Worm (Caenorhabditis elegans): Measurements from ENCODE around the gene nhr-105.

nhr-105 gene

DNA sequence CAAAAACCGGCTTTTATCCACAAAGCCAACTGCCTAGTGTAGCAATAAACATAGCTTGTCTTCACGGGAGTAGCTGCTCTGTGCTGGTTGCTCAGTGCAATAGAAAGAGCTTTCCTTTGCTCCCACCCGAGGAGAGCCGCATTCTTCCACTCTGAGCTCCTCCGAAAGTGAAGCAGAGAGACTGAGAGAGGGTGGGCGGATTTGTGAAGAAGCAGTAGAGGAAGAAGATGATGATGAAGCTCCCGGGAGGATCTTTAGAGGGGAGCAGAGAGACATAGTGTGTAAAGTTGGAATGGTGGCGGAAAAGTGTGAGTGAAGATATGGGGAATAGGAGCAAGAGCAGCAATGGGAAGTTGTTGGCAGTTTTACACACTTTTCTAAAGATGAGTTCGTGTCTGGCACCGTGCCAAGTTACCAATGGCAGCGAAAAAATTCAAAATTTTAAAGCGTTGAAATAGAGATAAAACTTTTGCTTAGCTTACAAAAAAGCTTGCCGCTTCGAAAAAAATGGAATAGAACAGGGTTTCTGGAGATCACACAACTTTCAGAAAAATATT, 48.6 kb downstream of the nhr-105 start, which contains the start of gene ZC477.4:
ZC477.4 (minus strand) TSS at position 276 of the 557 bp plus-strand sequence.
- TF ChIP-seq nhr-11 (tag; optimal IDR thresholded peaks at IDR 0.05), result no peak
- TF ChIP-seq F13H6.1 (tag; optimal IDR thresholded peaks at IDR 0.05), result peak; percentile 19
- TF ChIP-seq elt-2 (tag; optimal IDR thresholded peaks at IDR 0.05), result no peak
- no peak for TF ChIP-seq K02D7.2 (tag; optimal IDR thresholded peaks at IDR 0.05)
- no peak for TF ChIP-seq tbx-7 (tag; optimal IDR thresholded peaks at IDR 0.05)
- peak; percentile 55 for TF ChIP-seq hlh-6 (tag; optimal IDR thresholded peaks at IDR 0.05)
- TF ChIP-seq unc-42 (tag; optimal IDR thresholded peaks at IDR 0.05), result peak; percentile 4
- TF ChIP-seq pros-1 (tag; optimal IDR thresholded peaks at IDR 0.05), result no peak
- TF ChIP-seq nfya-1 (tag; optimal IDR thresholded peaks at IDR 0.05), result peak; percentile 56
- TF ChIP-seq dmd-4 (tag; optimal IDR thresholded peaks at IDR 0.05; ENCODE audit: borderline replicate concordance), result no peak
- TF ChIP-seq elt-4 (tag; optimal IDR thresholded peaks at IDR 0.05), result no peak
- TF ChIP-seq ceh-14 (tag; optimal IDR thresholded peaks at IDR 0.05), result peak; percentile 7
- TF ChIP-seq hlh-8 (tag; optimal IDR thresholded peaks at IDR 0.05), result peak; percentile 19
- no peak for TF ChIP-seq fax-1 (tag; optimal IDR thresholded peaks at IDR 0.05)
- TF ChIP-seq tbx-2 (tag; optimal IDR thresholded peaks at IDR 0.05), result peak; percentile 65
- peak; percentile 7 for TF ChIP-seq ceh-31 (tag; optimal IDR thresholded peaks at IDR 0.05)
- no peak for TF ChIP-seq lim-6 (tag; optimal IDR thresholded peaks at IDR 0.05)
- peak; percentile 77 for TF ChIP-seq rnt-1 (tag; optimal IDR thresholded peaks at IDR 0.05)
- TF ChIP-seq syd-9 (tag; optimal IDR thresholded peaks at IDR 0.05), result no peak
- TF ChIP-seq ceh-18 (tag; optimal IDR thresholded peaks at IDR 0.05), result peak; percentile 89
- TF ChIP-seq ceh-30 (tag; optimal IDR thresholded peaks at IDR 0.05), result no peak
- no peak for TF ChIP-seq pha-4 (tag; optimal IDR thresholded peaks at IDR 0.05)
- peak; percentile 9 for TF ChIP-seq ama-1 (optimal IDR thresholded peaks at IDR 0.05)
- no peak for TF ChIP-seq ets-4 (tag; optimal IDR thresholded peaks at IDR 0.05)
- no peak for TF ChIP-seq ceh-48 (tag; optimal IDR thresholded peaks at IDR 0.05)
- peak; percentile 25 for TF ChIP-seq ceh-34 (tag; optimal IDR thresholded peaks at IDR 0.05)
- no peak for TF ChIP-seq ztf-16 (tag; optimal IDR thresholded peaks at IDR 0.05)
- no peak for TF ChIP-seq C38D4.7 (GFP tag; optimal IDR thresholded peaks at IDR 0.05)
- peak; percentile 74 for TF ChIP-seq pat-9 (tag; optimal IDR thresholded peaks at IDR 0.05)
- TF ChIP-seq unc-55 (GFP tag; optimal IDR thresholded peaks at IDR 0.05), result peak; percentile 72
- TF ChIP-seq mec-3 (tag; optimal IDR thresholded peaks at IDR 0.05; ENCODE audit: borderline replicate concordance), result no peak

DNA sequence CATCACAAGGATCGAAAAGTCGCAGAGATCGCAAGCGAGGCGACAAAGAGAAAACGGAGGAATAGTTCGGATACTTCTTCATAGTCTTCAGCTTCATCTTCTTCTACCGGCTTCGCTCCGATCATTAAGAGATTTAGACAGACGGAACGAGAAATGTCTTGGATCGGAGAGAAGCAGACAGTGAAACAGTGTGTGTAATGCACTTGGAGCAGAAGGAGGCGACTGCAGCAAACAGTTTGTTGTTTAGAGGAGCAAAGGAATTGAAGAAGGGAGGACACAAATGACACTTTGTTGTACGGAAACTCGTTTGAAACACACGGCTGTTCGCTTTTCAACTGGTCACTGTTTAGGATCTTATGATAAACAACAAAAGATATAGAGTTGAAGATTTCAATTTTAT, 49.4 kb downstream of the nhr-105 start:
- no peak for TF ChIP-seq eyg-1 (tag; optimal IDR thresholded peaks at IDR 0.05)
- TF ChIP-seq ceh-18 (tag; optimal IDR thresholded peaks at IDR 0.05), result peak; percentile 46
- no peak for TF ChIP-seq nhr-232 (tag; optimal IDR thresholded peaks at IDR 0.05)
- no peak for TF ChIP-seq hlh-30 (tag; optimal IDR thresholded peaks at IDR 0.05; ENCODE audit: insufficient read depth)
- no peak for TF ChIP-seq Y22D7AL.16 (tag; optimal IDR thresholded peaks at IDR 0.05)
- TF ChIP-seq pha-4 (tag; optimal IDR thresholded peaks at IDR 0.05), result no peak
- no peak for TF ChIP-seq lim-6 (tag; optimal IDR thresholded peaks at IDR 0.05)
- TF ChIP-seq ceh-34 (tag; optimal IDR thresholded peaks at IDR 0.05), result peak; percentile 56
- TF ChIP-seq unc-55 (GFP tag; optimal IDR thresholded peaks at IDR 0.05), result peak; percentile 21
- TF ChIP-seq K09A11.1 (tag; optimal IDR thresholded peaks at IDR 0.05; ENCODE audit: insufficient read depth), result no peak
- no peak for TF ChIP-seq pha-2 (tag; optimal IDR thresholded peaks at IDR 0.05)
- peak; percentile 51 for TF ChIP-seq nfya-1 (tag; optimal IDR thresholded peaks at IDR 0.05)
- TF ChIP-seq elt-2 (tag; optimal IDR thresholded peaks at IDR 0.05), result no peak
- TF ChIP-seq dve-1 (tag; optimal IDR thresholded peaks at IDR 0.05), result no peak
- TF ChIP-seq ceh-2 (tag; optimal IDR thresholded peaks at IDR 0.05), result no peak
- peak; percentile 24 for TF ChIP-seq tbx-2 (tag; optimal IDR thresholded peaks at IDR 0.05)
- no peak for TF ChIP-seq dmd-4 (tag; optimal IDR thresholded peaks at IDR 0.05; ENCODE audit: borderline replicate concordance)
- no peak for TF ChIP-seq odd-2 (tag; optimal IDR thresholded peaks at IDR 0.05)
- TF ChIP-seq che-1 (tag; optimal IDR thresholded peaks at IDR 0.05), result no peak
- no peak for TF ChIP-seq ceh-6 (GFP tag; optimal IDR thresholded peaks at IDR 0.05)
- no peak for TF ChIP-seq unc-3 (GFP tag; conservative IDR thresholded peaks at IDR 0.05)
- TF ChIP-seq unc-3 (tag; optimal IDR thresholded peaks at IDR 0.05), result no peak
